Worm (Caenorhabditis elegans): Measurements from ENCODE around the gene nhr-55.

nhr-55 gene

ce11 chrV:477664-478212, at the start of gene nhr-55:
nhr-55 (plus strand) TSS chrV:478162.
- TF ChIP-seq him-1 (tag; optimal IDR thresholded peaks at IDR 0.05) (no peak), W03F9.2 (tag; optimal IDR thresholded peaks at IDR 0.05) (no peak), dao-5 (tag; optimal IDR thresholded peaks at IDR 0.05) (no peak)

- TF ChIP-seq W03F9.2 (tag; optimal IDR thresholded peaks at IDR 0.05) (no peak), dao-5 (tag; optimal IDR thresholded peaks at IDR 0.05) (no peak), him-1 (tag; optimal IDR thresholded peaks at IDR 0.05) (no peak)
Measured at ce11 chrV:428844-429243, 49.1 kb upstream of the nhr-55 start, which contains the start of gene B0554.4. B0554.4 (plus strand) TSS chrV:429144.

ce11 chrV:432991-433390, 45.0 kb upstream of the nhr-55 start:
- TF ChIP-seq dao-5 (tag; optimal IDR thresholded peaks at IDR 0.05) = no peak
- TF ChIP-seq W03F9.2 (tag; optimal IDR thresholded peaks at IDR 0.05) = no peak
- TF ChIP-seq him-1 (tag; optimal IDR thresholded peaks at IDR 0.05) = no peak

ce11 chrV:433898-434297, 44.1 kb upstream of the nhr-55 start, which contains the start of gene B0554.2:
B0554.2 (plus strand) TSS chrV:434198.
- TF ChIP-seq dao-5 (tag; optimal IDR thresholded peaks at IDR 0.05) = no peak
- no peak for TF ChIP-seq W03F9.2 (tag; optimal IDR thresholded peaks at IDR 0.05)
- no peak for TF ChIP-seq him-1 (tag; optimal IDR thresholded peaks at IDR 0.05)

- TF ChIP-seq W03F9.2 (tag; optimal IDR thresholded peaks at IDR 0.05) (no peak), him-1 (tag; optimal IDR thresholded peaks at IDR 0.05) (no peak), dao-5 (tag; optimal IDR thresholded peaks at IDR 0.05) (no peak)
Measured at ce11 chrV:438094-438493, 39.9 kb upstream of the nhr-55 start, which contains the start of gene B0554.1. B0554.1 (plus strand) TSS chrV:438394.

- TF ChIP-seq W03F9.2 (tag; optimal IDR thresholded peaks at IDR 0.05) = no peak
- TF ChIP-seq him-1 (tag; optimal IDR thresholded peaks at IDR 0.05) = no peak
- no peak for TF ChIP-seq dao-5 (tag; optimal IDR thresholded peaks at IDR 0.05)
Measured at ce11 chrV:439183-439749, 38.7 kb upstream of the nhr-55 start.

- TF ChIP-seq W03F9.2 (tag; optimal IDR thresholded peaks at IDR 0.05) = no peak
- no peak for TF ChIP-seq dao-5 (tag; optimal IDR thresholded peaks at IDR 0.05)
- no peak for TF ChIP-seq him-1 (tag; optimal IDR thresholded peaks at IDR 0.05)
Measured at ce11 chrV:440923-441322, 37.0 kb upstream of the nhr-55 start, which contains the start of gene B0554.7. B0554.7 (minus strand) TSS chrV:441023.

- TF ChIP-seq W03F9.2 (tag; optimal IDR thresholded peaks at IDR 0.05) = no peak
- no peak for TF ChIP-seq dao-5 (tag; optimal IDR thresholded peaks at IDR 0.05)
- no peak for TF ChIP-seq him-1 (tag; optimal IDR thresholded peaks at IDR 0.05)
Measured at ce11 chrV:443193-443592, 34.8 kb upstream of the nhr-55 start, which contains the start of gene srh-33. srh-33 (minus strand) TSS chrV:443293.

ce11 chrV:446574-446973, 31.4 kb upstream of the nhr-55 start, which contains the start of gene srh-34:
srh-34 (minus strand) TSS chrV:446674.
- TF ChIP-seq dao-5 (tag; optimal IDR thresholded peaks at IDR 0.05) (no peak), W03F9.2 (tag; optimal IDR thresholded peaks at IDR 0.05) (no peak), him-1 (tag; optimal IDR thresholded peaks at IDR 0.05) (no peak)

- TF ChIP-seq him-1 (tag; optimal IDR thresholded peaks at IDR 0.05) = no peak
- TF ChIP-seq W03F9.2 (tag; optimal IDR thresholded peaks at IDR 0.05) = no peak
- no peak for TF ChIP-seq dao-5 (tag; optimal IDR thresholded peaks at IDR 0.05)
Measured at ce11 chrV:446988-447387, 31.0 kb upstream of the nhr-55 start.

- TF ChIP-seq W03F9.2 (tag; optimal IDR thresholded peaks at IDR 0.05) (no peak), dao-5 (tag; optimal IDR thresholded peaks at IDR 0.05) (no peak), him-1 (tag; optimal IDR thresholded peaks at IDR 0.05) (no peak)
Measured at ce11 chrV:449130-449529, 28.8 kb upstream of the nhr-55 start, which contains the start of gene srh-35. srh-35 (minus strand) TSS chrV:449230.

ce11 chrV:449685-450084, 28.3 kb upstream of the nhr-55 start, which contains the start of gene M02H5.8:
M02H5.8 (plus strand) TSS chrV:449981.
- TF ChIP-seq W03F9.2 (tag; optimal IDR thresholded peaks at IDR 0.05) (no peak), him-1 (tag; optimal IDR thresholded peaks at IDR 0.05) (no peak), dao-5 (tag; optimal IDR thresholded peaks at IDR 0.05) (no peak)

- TF ChIP-seq dao-5 (tag; optimal IDR thresholded peaks at IDR 0.05) = no peak
- TF ChIP-seq him-1 (tag; optimal IDR thresholded peaks at IDR 0.05) = no peak
- TF ChIP-seq W03F9.2 (tag; optimal IDR thresholded peaks at IDR 0.05) = no peak
Measured at ce11 chrV:450757-451501, 27.0 kb upstream of the nhr-55 start, which contains the start of gene nhr-123. nhr-123 (plus strand) TSS chrV:451451.

- no peak for TF ChIP-seq dao-5 (tag; optimal IDR thresholded peaks at IDR 0.05)
- TF ChIP-seq W03F9.2 (tag; optimal IDR thresholded peaks at IDR 0.05) = no peak
- no peak for TF ChIP-seq him-1 (tag; optimal IDR thresholded peaks at IDR 0.05)
Measured at ce11 chrV:453569-453968, 24.4 kb upstream of the nhr-55 start, which contains the start of gene nhr-98. nhr-98 (plus strand) TSS chrV:453869.

Data from whole organism, L4/young adult.